Worm (Caenorhabditis elegans): ENCODE results near the gene F28F9.2.

The F28F9.2 gene

ce11 chrIV:3839420-3839819 is at the start of gene F28F9.2:
Gene F28F9.2 (plus strand): TSS chrIV:3839720.
- TF ChIP-seq unc-3 (GFP tag; conservative IDR thresholded peaks at IDR 0.05) (no peak), unc-3 (tag; optimal IDR thresholded peaks at IDR 0.05) (no peak), pros-1 (tag; optimal IDR thresholded peaks at IDR 0.05) (no peak), unc-55 (GFP tag; optimal IDR thresholded peaks at IDR 0.05) (no peak), T23F11.4 (GFP tag; optimal IDR thresholded peaks at IDR 0.05) (no peak), C08G9.2 (tag; optimal IDR thresholded peaks at IDR 0.05) (no peak), odd-2 (tag; optimal IDR thresholded peaks at IDR 0.05) (no peak), unc-86 (tag; optimal IDR thresholded peaks at IDR 0.05) (no peak), pqm-1 (tag; optimal IDR thresholded peaks at IDR 0.05) (no peak), che-1 (tag; optimal IDR thresholded peaks at IDR 0.05) (no peak), ceh-22 (tag; optimal IDR thresholded peaks at IDR 0.05) (no peak), F13H6.1 (tag; optimal IDR thresholded peaks at IDR 0.05) (no peak), ceh-34 (tag; optimal IDR thresholded peaks at IDR 0.05) (no peak), ama-1 (optimal IDR thresholded peaks at IDR 0.05) (no peak), hlh-13 (GFP tag; optimal IDR thresholded peaks at IDR 0.05) (no peak)

ce11 chrIV:3794437-3794836 is 45.1 kb upstream of the F28F9.2 start, which contains the start of gene K09B3.1:
Gene K09B3.1 (plus strand): TSS chrIV:3794737.
- TF ChIP-seq sox-2 (GFP tag; IDR thresholded peaks at IDR 0.05) (no peak), lin-11 (tag; optimal IDR thresholded peaks at IDR 0.05) (no peak), hlh-8 (tag; optimal IDR thresholded peaks at IDR 0.05) (no peak), hlh-6 (tag; optimal IDR thresholded peaks at IDR 0.05) (no peak)

ce11 chrIV:3797442-3797841 is 42.1 kb upstream of the F28F9.2 start:
- TF ChIP-seq hlh-13 (GFP tag; optimal IDR thresholded peaks at IDR 0.05) (no peak), C38D4.7 (GFP tag; optimal IDR thresholded peaks at IDR 0.05) (no peak), dve-1 (tag; optimal IDR thresholded peaks at IDR 0.05) (no peak), T23F11.4 (GFP tag; optimal IDR thresholded peaks at IDR 0.05) (no peak), ceh-2 (tag; optimal IDR thresholded peaks at IDR 0.05) (no peak), mec-3 (tag; optimal IDR thresholded peaks at IDR 0.05; ENCODE audit: borderline replicate concordance) (peak; percentile 33), fkh-6 (tag; optimal IDR thresholded peaks at IDR 0.05) (no peak)

ce11 chrIV:3800952-3801351 is 38.6 kb upstream of the F28F9.2 start, which contains the start of gene osm-3:
Gene osm-3 (minus strand): TSS chrIV:3801052.
- TF ChIP-seq unc-42 (tag; optimal IDR thresholded peaks at IDR 0.05) (no peak), ceh-22 (tag; optimal IDR thresholded peaks at IDR 0.05) (no peak), C38D4.7 (GFP tag; optimal IDR thresholded peaks at IDR 0.05) (no peak), hlh-8 (tag; optimal IDR thresholded peaks at IDR 0.05) (no peak), pros-1 (tag; optimal IDR thresholded peaks at IDR 0.05) (no peak), dve-1 (tag; optimal IDR thresholded peaks at IDR 0.05) (no peak), madf-2 (tag; optimal IDR thresholded peaks at IDR 0.05) (no peak)

ce11 chrIV:3803252-3803651 is 36.3 kb upstream of the F28F9.2 start, which contains the start of the genes algn-14 and M02B7.2:
Gene algn-14 (minus strand): TSS chrIV:3803426.
Gene M02B7.2 (plus strand): TSS chrIV:3803581.
- peak; percentile 11 for TF ChIP-seq nfya-1 (tag; optimal IDR thresholded peaks at IDR 0.05)
- no peak for TF ChIP-seq odd-2 (tag; optimal IDR thresholded peaks at IDR 0.05)
- peak; percentile 73 for TF ChIP-seq tbx-7 (tag; optimal IDR thresholded peaks at IDR 0.05)
- TF ChIP-seq ceh-48 (tag; optimal IDR thresholded peaks at IDR 0.05) = no peak
- no peak for TF ChIP-seq hlh-30 (tag; optimal IDR thresholded peaks at IDR 0.05; ENCODE audit: insufficient read depth)
- no peak for TF ChIP-seq lim-6 (tag; optimal IDR thresholded peaks at IDR 0.05)
- no peak for TF ChIP-seq ceh-14 (tag; optimal IDR thresholded peaks at IDR 0.05)
- TF ChIP-seq sox-2 (GFP tag; IDR thresholded peaks at IDR 0.05) = no peak
- TF ChIP-seq lin-11 (tag; optimal IDR thresholded peaks at IDR 0.05) = no peak
- no peak for TF ChIP-seq gmeb-2 (tag; optimal IDR thresholded peaks at IDR 0.05)
- no peak for TF ChIP-seq hlh-13 (GFP tag; optimal IDR thresholded peaks at IDR 0.05)
- no peak for TF ChIP-seq elt-4 (tag; optimal IDR thresholded peaks at IDR 0.05)
- no peak for TF ChIP-seq pag-3 (tag; optimal IDR thresholded peaks at IDR 0.05; ENCODE audit: borderline replicate concordance)
- TF ChIP-seq ceh-34 (tag; optimal IDR thresholded peaks at IDR 0.05) = no peak
- peak; percentile 42 for TF ChIP-seq mec-3 (tag; optimal IDR thresholded peaks at IDR 0.05; ENCODE audit: borderline replicate concordance)
- TF ChIP-seq ceh-45 (GFP tag; IDR thresholded peaks at IDR 0.05) = no peak
- TF ChIP-seq pax-1 (tag; optimal IDR thresholded peaks at IDR 0.05) = no peak
- peak; percentile 37 for TF ChIP-seq elt-2 (tag; optimal IDR thresholded peaks at IDR 0.05)
- no peak for TF ChIP-seq C38D4.7 (GFP tag; optimal IDR thresholded peaks at IDR 0.05)
- no peak for TF ChIP-seq syd-9 (tag; optimal IDR thresholded peaks at IDR 0.05)
- TF ChIP-seq ceh-31 (tag; optimal IDR thresholded peaks at IDR 0.05) = peak; percentile 88
- no peak for TF ChIP-seq nhr-232 (tag; optimal IDR thresholded peaks at IDR 0.05)
- TF ChIP-seq unc-55 (GFP tag; optimal IDR thresholded peaks at IDR 0.05) = no peak
- no peak for TF ChIP-seq pqm-1 (tag; optimal IDR thresholded peaks at IDR 0.05)
- TF ChIP-seq ref-2 (tag; optimal IDR thresholded peaks at IDR 0.05) = peak; percentile 70
- TF ChIP-seq ets-4 (tag; optimal IDR thresholded peaks at IDR 0.05) = peak; percentile 62
- TF ChIP-seq K09A11.1 (tag; optimal IDR thresholded peaks at IDR 0.05; ENCODE audit: insufficient read depth) = no peak
- peak; percentile 71 for TF ChIP-seq hlh-8 (tag; optimal IDR thresholded peaks at IDR 0.05)
- TF ChIP-seq C08G9.2 (tag; optimal IDR thresholded peaks at IDR 0.05) = peak; percentile 83

All from whole organism, late embryonic.